Fruit fly (Drosophila melanogaster): ENCODE results near the gene CG15635.

DNA sequence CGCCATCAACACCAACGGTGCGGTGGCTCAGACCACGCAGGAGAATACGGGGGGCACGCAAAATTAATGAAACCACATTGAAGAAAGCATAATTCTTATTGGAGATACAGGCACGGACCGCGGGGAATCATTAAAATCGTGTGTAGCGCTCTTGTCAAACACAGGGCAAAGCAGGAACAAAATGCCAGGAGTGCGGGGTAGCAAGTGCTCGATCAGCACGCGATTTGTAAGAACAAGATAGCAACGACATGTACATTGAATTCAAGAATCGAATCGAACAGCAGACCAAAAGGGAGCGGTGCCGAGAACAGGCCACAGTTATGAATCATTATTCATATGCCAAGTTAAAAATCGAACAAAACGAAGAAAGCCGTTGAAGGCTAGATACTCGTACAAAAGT, 15.8 kb upstream of the CG15635 start:
- no peak for TF ChIP-seq EcR (GFP tag; optimal IDR thresholded peaks at IDR 0.05)
- no peak for TF ChIP-seq Ets98B (GFP tag; IDR thresholded peaks at IDR 0.05)
- TF ChIP-seq CG17806 (tag; optimal IDR thresholded peaks at IDR 0.05) = no peak
